Worm (Caenorhabditis elegans) whole organism, L1 larva: ENCODE data around the gene F02H6.6.

ENCODE experiments used
- C04F5.9 ChIP-seq: sonication (generic microtip); optimal IDR thresholded peaks from 2 replicates; lab custom pipeline; 2016; ENCODE audit warnings: missing genetic modification characterization, missing compliant biosample characterization
- fos-1 ChIP-seq: fragments of 150-350 bp; optimal IDR thresholded peaks from 2 replicates; lab custom pipeline; 2014; ENCODE audit warnings: missing biosample characterization, missing genetic modification characterization
- ztf-11 ChIP-seq, 2 experiments: sonication (generic microtip); optimal IDR thresholded peaks; 2 replicates each; lab custom pipeline; 2016 to 2017; ENCODE audit warnings: missing genetic modification characterization in 2 of 2, missing biosample characterization in 1 of 2, missing compliant biosample characterization in 1 of 2

DNA sequence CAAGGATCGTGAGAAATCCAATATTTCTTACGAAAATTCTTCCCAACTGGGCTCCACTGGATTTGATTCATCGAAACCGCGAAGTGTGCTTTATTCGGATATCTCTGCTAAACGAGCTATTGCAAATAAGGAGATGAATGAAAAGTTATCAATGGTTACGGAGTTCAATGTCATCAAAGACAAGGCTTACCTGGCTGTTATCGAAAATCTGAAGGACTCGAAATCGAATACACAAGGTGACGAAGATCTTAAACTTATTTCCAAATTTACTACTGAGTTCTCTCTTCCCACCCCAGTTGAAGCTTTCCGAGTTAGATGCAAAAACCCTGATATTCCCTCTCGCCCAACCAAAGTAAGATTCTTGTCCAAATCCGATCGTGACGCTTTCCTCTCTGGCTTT lies 44.4 kb downstream of the F02H6.6 start:
- TF ChIP-seq ztf-11 (tag; optimal IDR thresholded peaks at IDR 0.05; lab: Kevin White, UChicago): no peak
- TF ChIP-seq fos-1 (tag; lab: Kevin White, UChicago): no peak
- no peak for TF ChIP-seq C04F5.9 (tag; lab: Kevin White, UChicago)
